Fruit fly (Drosophila melanogaster): Measurements from ENCODE around the gene ppk5.
A peak's percentile ranks its signal among the peaks of the same experiment; 100 is the strongest.

ppk5 gene

DNA sequence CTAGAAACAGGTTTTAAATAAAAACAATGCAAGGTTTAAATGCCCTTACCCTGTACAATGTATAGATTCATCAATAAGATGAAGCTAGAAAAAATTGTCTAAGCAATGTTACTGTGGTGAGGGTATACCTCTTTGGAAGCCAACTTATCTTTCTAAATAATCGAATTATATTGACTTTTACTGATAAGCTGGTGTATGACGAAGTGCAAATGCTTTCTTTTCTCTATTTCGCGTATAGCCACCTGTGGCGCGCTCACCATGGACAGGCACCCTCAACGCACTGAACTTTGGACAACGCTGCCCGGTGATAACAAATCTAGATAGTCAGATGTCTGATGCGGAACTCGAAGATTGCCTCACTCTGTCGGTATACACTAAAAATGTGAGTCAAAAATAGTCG lies 32.5 kb upstream of the ppk5 start (continued):
- TF ChIP-seq CG11695 (GFP tag; IDR thresholded peaks at IDR 0.05) (peak; percentile 46; the same call in 1 of the 3 replicates), CG11696 (GFP tag; IDR thresholded peaks at IDR 0.05) (no peak), row (GFP tag; IDR thresholded peaks at IDR 0.05) (peak; percentile 64; the same call in 2 of the 3 replicates), CG7745 (tag; optimal IDR thresholded peaks at IDR 0.05) (no peak), lbe (GFP tag; optimal IDR thresholded peaks at IDR 0.05) (no peak), Asciz (GFP tag; optimal IDR thresholded peaks at IDR 0.05) (peak; percentile 5), H15 (GFP tag; IDR thresholded peaks at IDR 0.05) (no peak), CG42726 (GFP tag; IDR thresholded peaks at IDR 0.05; ENCODE audit: partially characterized antibody) (no peak), MTF-1 (GFP tag; optimal IDR thresholded peaks at IDR 0.05; ENCODE audit: borderline replicate concordance) (no peak), Tbp (GFP tag; optimal IDR thresholded peaks at IDR 0.05) (no peak), CG12299 (tag; optimal IDR thresholded peaks at IDR 0.05) (no peak), CG8388 (GFP tag; optimal IDR thresholded peaks at IDR 0.05) (no peak), luna (GFP tag; optimal IDR thresholded peaks at IDR 0.05) (no peak), slbo (GFP tag; IDR thresholded peaks at IDR 0.05) (peak; percentile 48), GATAe (GFP tag; conservative IDR thresholded peaks at IDR 0.05) (no peak), Hand (GFP tag; optimal IDR thresholded peaks at IDR 0.05) (no peak), CG14860 (GFP tag; IDR thresholded peaks at IDR 0.05; ENCODE audit: partially characterized antibody) (no peak), crol (GFP tag; IDR thresholded peaks at IDR 0.05) (no peak), cwo (GFP tag; optimal IDR thresholded peaks at IDR 0.05) (peak; percentile 29), emc (GFP tag; optimal IDR thresholded peaks at IDR 0.05) (no peak), Dbx (GFP tag; IDR thresholded peaks at IDR 0.05) (no peak), al (GFP tag; IDR thresholded peaks at IDR 0.05) (no peak), pita (GFP tag; optimal IDR thresholded peaks at IDR 0.05) (no peak), Fer2 (tag; optimal IDR thresholded peaks at IDR 0.05) (no peak), CG2120 (GFP tag; optimal IDR thresholded peaks at IDR 0.05) (peak; percentile 5), gsb-n (tag; optimal IDR thresholded peaks at IDR 0.05) (no peak), gem (tag; optimal IDR thresholded peaks at IDR 0.05) (peak; percentile 38), tup (GFP tag; optimal IDR thresholded peaks at IDR 0.05) (no peak), CG12769 (tag; optimal IDR thresholded peaks at IDR 0.05) (peak; percentile 15), CG33213 (GFP tag; optimal IDR thresholded peaks at IDR 0.05) (no peak), Myb (GFP tag; optimal IDR thresholded peaks at IDR 0.05) (no peak), CG6254 (GFP tag; optimal IDR thresholded peaks at IDR 0.05) (no peak), Sox100B (GFP tag; optimal IDR thresholded peaks at IDR 0.05) (no peak), Xrp1 (GFP tag; IDR thresholded peaks at IDR 0.05) (peak; percentile 18; the same call in 1 of the 2 replicates), Gsc (GFP tag; IDR thresholded peaks at IDR 0.05) (no peak), Sin3A (optimal IDR thresholded peaks at IDR 0.05) (no peak), Deaf1 (tag; optimal IDR thresholded peaks at IDR 0.05) (no peak), sens-2 (GFP tag; IDR thresholded peaks at IDR 0.05) (no peak), CG17359 (tag; optimal IDR thresholded peaks at IDR 0.05) (peak; percentile 40), br (optimal IDR thresholded peaks at IDR 0.05) (no peak), Usf (GFP tag; optimal IDR thresholded peaks at IDR 0.05) (no peak), CoRest (tag; optimal IDR thresholded peaks at IDR 0.05) (no peak), Dad (GFP tag; optimal IDR thresholded peaks at IDR 0.05) (no peak), Ptx1 (GFP tag; IDR thresholded peaks at IDR 0.05) (0 out of 2 replicates have a peak, but pooled peaks have one; percentile 26), pnt (GFP tag; optimal IDR thresholded peaks at IDR 0.05) (no peak), fd3F (GFP tag; optimal IDR thresholded peaks at IDR 0.05) (peak; percentile 9), grau (tag; optimal IDR thresholded peaks at IDR 0.05) (peak; percentile 25), E2f2 (GFP tag; IDR thresholded peaks at IDR 0.05) (no peak)

All from whole organism, embryonic.